Fruit fly (Drosophila melanogaster): ENCODE measurements around the gene by.
A peak's percentile ranks its signal among the peaks of the same experiment; 100 is the strongest.

The by gene

dm6 chr3R:9534125-9534496, 1.3 kb upstream of the by start (continued):
- peak; percentile 87 for TF ChIP-seq cyc (GFP tag; optimal IDR thresholded peaks at IDR 0.05)
- peak; percentile 91 for TF ChIP-seq Hr39 (GFP tag; optimal IDR thresholded peaks at IDR 0.05)
- TF ChIP-seq CG34406 (GFP tag; optimal IDR thresholded peaks at IDR 0.05), result peak; percentile 88
- TF ChIP-seq Eip75B (GFP tag; optimal IDR thresholded peaks at IDR 0.05), result peak; percentile 87
- peak; percentile 92 for TF ChIP-seq CG3919 (GFP tag; optimal IDR thresholded peaks at IDR 0.05)
- peak; percentile 79 for TF ChIP-seq spab (GFP tag; optimal IDR thresholded peaks at IDR 0.05)
- no peak for TF ChIP-seq CG16779 (tag; optimal IDR thresholded peaks at IDR 0.05)
- TF ChIP-seq Eip78C (GFP tag), result peak; percentile 97

- peak; percentile 91 for TF ChIP-seq CG1621 (tag; optimal IDR thresholded peaks at IDR 0.05)
- peak; percentile 97 for TF ChIP-seq acj6 (GFP tag; optimal IDR thresholded peaks at IDR 0.05)
- TF ChIP-seq CG8119 (GFP tag; IDR thresholded peaks at IDR 0.05), result peak; percentile 95
- TF ChIP-seq lz (GFP tag; optimal IDR thresholded peaks at IDR 0.05), result peak; percentile 98
- peak; percentile 99 for TF ChIP-seq esn (GFP tag; optimal IDR thresholded peaks at IDR 0.05)
- peak; percentile 98 for TF ChIP-seq spab (GFP tag; optimal IDR thresholded peaks at IDR 0.05)
- peak; percentile 97 for TF ChIP-seq dac (GFP tag; optimal IDR thresholded peaks at IDR 0.05)
- peak; percentile 95 for TF ChIP-seq CG16779 (tag; optimal IDR thresholded peaks at IDR 0.05)
- TF ChIP-seq CG7368 (GFP tag; optimal IDR thresholded peaks at IDR 0.05), result peak; percentile 95
- peak; percentile 94 to 98 for TF ChIP-seq ss (GFP tag; optimal IDR thresholded peaks at IDR 0.05)
- peak; percentile 96 for TF ChIP-seq CG8632 (GFP tag; optimal IDR thresholded peaks at IDR 0.05)
- peak; percentile 100 for TF ChIP-seq Eip78C (GFP tag)
- TF ChIP-seq Sox15 (GFP tag; optimal IDR thresholded peaks at IDR 0.05), result peak; percentile 97
- peak; percentile 94 for TF ChIP-seq CG8319 (GFP tag; optimal IDR thresholded peaks at IDR 0.05)
- TF ChIP-seq CG10669 (GFP tag; optimal IDR thresholded peaks at IDR 0.05), result peak; percentile 95
- TF ChIP-seq fd85E (GFP tag; optimal IDR thresholded peaks at IDR 0.05), result peak; percentile 83
- peak; percentile 97 for TF ChIP-seq CG6808 (GFP tag; optimal IDR thresholded peaks at IDR 0.05)
- TF ChIP-seq vri (GFP tag; optimal IDR thresholded peaks at IDR 0.05), result peak; percentile 84
- TF ChIP-seq CG9139 (GFP tag; optimal IDR thresholded peaks at IDR 0.05), result peak; percentile 93
- TF ChIP-seq CG6163 (GFP tag; IDR thresholded peaks at IDR 0.05), result peak; percentile 80
- TF ChIP-seq fkh (GFP tag; optimal IDR thresholded peaks at IDR 0.05), result peak; percentile 99
- peak; percentile 96 for TF ChIP-seq Lpt (GFP tag; optimal IDR thresholded peaks at IDR 0.05)
- peak; percentile 99 for TF ChIP-seq svp (GFP tag)
- no peak for TF ChIP-seq Hr38 (GFP tag; optimal IDR thresholded peaks at IDR 0.05)
- peak; percentile 98 for TF ChIP-seq CG10631 (GFP tag; optimal IDR thresholded peaks at IDR 0.05)
- TF ChIP-seq pdm3 (GFP tag; optimal IDR thresholded peaks at IDR 0.05), result peak; percentile 97
- TF ChIP-seq fd59A (GFP tag; optimal IDR thresholded peaks at IDR 0.05), result peak; percentile 98
- TF ChIP-seq Hr4 (GFP tag; optimal IDR thresholded peaks at IDR 0.05), result peak; percentile 98
- peak; percentile 90 for TF ChIP-seq CG6854 (GFP tag; optimal IDR thresholded peaks at IDR 0.05)
- peak; percentile 97 for TF ChIP-seq achi (GFP tag; optimal IDR thresholded peaks at IDR 0.05)
- peak; percentile 93 for TF ChIP-seq CG11902 (GFP tag; optimal IDR thresholded peaks at IDR 0.05)
- peak; percentile 95 for TF ChIP-seq Ets21C (GFP tag; optimal IDR thresholded peaks at IDR 0.05)
- TF ChIP-seq Gug (GFP tag; IDR thresholded peaks at IDR 0.05), result peak; percentile 87
- TF ChIP-seq Hr39 (GFP tag; optimal IDR thresholded peaks at IDR 0.05), result peak; percentile 96
- peak; percentile 94 for TF ChIP-seq cyc (GFP tag; optimal IDR thresholded peaks at IDR 0.05)
- peak; percentile 99 for TF ChIP-seq CG32006 (GFP tag; optimal IDR thresholded peaks at IDR 0.05)
- TF ChIP-seq Met (GFP tag; optimal IDR thresholded peaks at IDR 0.05), result peak; percentile 98
- peak; percentile 95 for TF ChIP-seq Ets96B (tag; optimal IDR thresholded peaks at IDR 0.05)
- peak; percentile 99 for TF ChIP-seq CG6276 (GFP tag; optimal IDR thresholded peaks at IDR 0.05)
- peak; percentile 68 for TF ChIP-seq Eip93F (GFP tag; optimal IDR thresholded peaks at IDR 0.05)
- peak; percentile 99 for TF ChIP-seq Eip75B (GFP tag; optimal IDR thresholded peaks at IDR 0.05)
- peak; percentile 97 for TF ChIP-seq Smox (GFP tag; optimal IDR thresholded peaks at IDR 0.05)
- peak; percentile 94 for TF ChIP-seq CG3032 (tag; optimal IDR thresholded peaks at IDR 0.05)
- peak; percentile 96 for TF ChIP-seq CG31627 (GFP tag; optimal IDR thresholded peaks at IDR 0.05)
- TF ChIP-seq CG6792 (GFP tag; optimal IDR thresholded peaks at IDR 0.05), result peak; percentile 97
Observed at dm6 chr3R:9533181-9534124, 642 bp upstream of the by start.
